Worm (Caenorhabditis elegans) whole organism, L1 larva: Measurements from ENCODE around the gene ZK666.14.

Experiments used
- C34B4.2 ChIP-seq: sonication (generic microtip); optimal IDR thresholded peaks from 2 replicates; lab custom pipeline; 2017; ENCODE audit warnings: mild to moderate bottlenecking, missing genetic modification characterization, missing compliant biosample characterization
- ces-1 ChIP-seq: fragments of 150-350 bp; optimal IDR thresholded peaks from 2 replicates; lab custom pipeline; 2014; ENCODE audit warnings: missing biosample characterization, missing genetic modification reagents, missing genetic modification characterization
- dpl-1 ChIP-seq, 3 experiments: fragments of 150-350 bp in 2 of 3; sonication (generic microtip) in 1 of 3; optimal IDR thresholded peaks; 2 replicates each; lab custom pipeline; 2014 to 2017; ENCODE audit warnings: missing biosample characterization in 3 of 3, missing genetic modification characterization in 3 of 3, missing genetic modification reagents in 3 of 3
- elt-2 ChIP-seq: sonication (generic microtip); optimal IDR thresholded peaks from 2 replicates; lab custom pipeline; 2016; ENCODE audit warnings: missing genetic modification characterization, mild to moderate bottlenecking, inconsistent platforms, missing compliant biosample characterization, missing genetic modification reagents
- lin-35 ChIP-seq, 2 experiments: fragments of 150-350 bp; optimal IDR thresholded peaks; 2 replicates each; lab custom pipeline; 2014; ENCODE audit warnings: missing biosample characterization in 2 of 2, missing genetic modification characterization in 2 of 2, missing genetic modification reagents in 2 of 2
- nhr-11 ChIP-seq: fragments of 150-350 bp; optimal IDR thresholded peaks from 2 replicates; lab custom pipeline; 2014; ENCODE audit warnings: missing biosample characterization, missing genetic modification characterization
- nhr-237 ChIP-seq: fragments of 150-350 bp; optimal IDR thresholded peaks from 2 replicates; lab custom pipeline; 2014; ENCODE audit warnings: missing biosample characterization, missing genetic modification characterization
- nhr-77 ChIP-seq: fragments of 150-350 bp; optimal IDR thresholded peaks from 2 replicates; lab custom pipeline; 2014; ENCODE audit warnings: missing biosample characterization, missing genetic modification characterization
- pag-3 ChIP-seq: sonication (generic microtip); optimal IDR thresholded peaks from 2 replicates; lab custom pipeline; 2017; ENCODE audit warnings: missing genetic modification characterization, mild to moderate bottlenecking, missing compliant biosample characterization, antibody characterized with exemption, borderline replicate concordance; ENCODE audit not compliant: insufficient read depth
- snpc-4 ChIP-seq: fragments of 150-350 bp; optimal IDR thresholded peaks from 2 replicates; lab custom pipeline; 2014; ENCODE audit warnings: missing biosample characterization, missing genetic modification characterization
- sptf-1 ChIP-seq: fragments of 150-350 bp; optimal IDR thresholded peaks from 2 replicates; lab custom pipeline; 2014; ENCODE audit warnings: missing biosample characterization, missing genetic modification characterization
- tbx-2 ChIP-seq: sonication (generic microtip); optimal IDR thresholded peaks from 2 replicates; lab custom pipeline; 2016; ENCODE audit warnings: missing genetic modification characterization, missing compliant biosample characterization
- unc-62 ChIP-seq: fragments of 150-350 bp; optimal IDR thresholded peaks from 2 replicates; lab custom pipeline; 2014; ENCODE audit warnings: missing biosample characterization, missing genetic modification reagents, missing genetic modification characterization
- zip-4 ChIP-seq: fragments of 200-800 bp; sonication (Bioruptor generic); optimal IDR thresholded peaks from 2 replicates; lab custom pipeline; 2018; ENCODE audit warnings: mild to moderate bottlenecking, missing genetic modification characterization, moderate library complexity, missing compliant biosample characterization

ce11 chrII:10452620-10453019 is 41.9 kb upstream of the ZK666.14 start, which contains the start of gene ZK673.4:
- no peak for TF ChIP-seq pag-3 (tag; lab: Kevin White, UChicago)
- TF ChIP-seq elt-2 (tag; lab: Kevin White, UChicago) = no peak
- no peak for TF ChIP-seq nhr-11 (tag; lab: Kevin White, UChicago)
- TF ChIP-seq tbx-2 = no peak
- no peak for TF ChIP-seq sptf-1 (tag; lab: Kevin White, UChicago)
- no peak for TF ChIP-seq dpl-1 (GFP tag; optimal IDR thresholded peaks at IDR 0.05; lab: Kevin White, UChicago)
- TF ChIP-seq zip-4 (GFP tag; lab: Kevin White, UChicago) = no peak
- TF ChIP-seq lin-35 (GFP tag; optimal IDR thresholded peaks at IDR 0.05; lab: Kevin White, UChicago) = no peak
- TF ChIP-seq C34B4.2 (tag; lab: Kevin White, UChicago) = no peak
- TF ChIP-seq snpc-4 (tag; lab: Kevin White, UChicago) = no peak
- TF ChIP-seq unc-62 (GFP tag; lab: Kevin White, UChicago) = no peak
- no peak for TF ChIP-seq nhr-77 (tag; lab: Kevin White, UChicago)
- no peak for TF ChIP-seq ces-1 (GFP tag; lab: Kevin White, UChicago)
- no peak for TF ChIP-seq nhr-237 (tag; lab: Kevin White, UChicago)
